Fruit fly (Drosophila melanogaster) whole organism, adult: ENCODE measurements around the gene CG12093.
A peak's percentile ranks its signal among the peaks of the same experiment; 100 is the strongest.

Source experiments
- CG11617 ChIP-seq: fragments of 200-800 bp; sonication (Bioruptor generic); optimal IDR thresholded peaks from 2 replicates; lab custom pipeline; 2017; ENCODE audit warnings: mild to moderate bottlenecking, missing biosample characterization, missing genetic modification reagents, missing genetic modification characterization
- CG12768 ChIP-seq: fragments of 200-800 bp; sonication (Bioruptor generic); optimal IDR thresholded peaks from 2 replicates; lab custom pipeline; 2017; ENCODE audit warnings: missing biosample characterization, missing genetic modification characterization, mild to moderate bottlenecking, moderate library complexity, missing genetic modification reagents
- CG14711 ChIP-seq: fragments of 200-800 bp; sonication (Bioruptor generic); optimal IDR thresholded peaks from 2 replicates; lab custom pipeline; 2018; ENCODE audit warnings: missing biosample characterization, mild to moderate bottlenecking, missing genetic modification characterization, moderate library complexity
- CG1620 ChIP-seq: fragments of 200-800 bp; sonication (Bioruptor generic); optimal IDR thresholded peaks from 2 replicates; lab custom pipeline; 2016; ENCODE audit warnings: missing biosample characterization, missing genetic modification characterization
- CG33017 ChIP-seq: fragments of 200-800 bp; sonication (Bioruptor generic); optimal IDR thresholded peaks from 2 replicates; lab custom pipeline; 2018; ENCODE audit warnings: missing biosample characterization, mild to moderate bottlenecking, missing genetic modification characterization, moderate library complexity
- CG5204 ChIP-seq: fragments of 200-800 bp; sonication (Bioruptor generic); optimal IDR thresholded peaks from 2 replicates; lab custom pipeline; 2016; ENCODE audit warnings: missing biosample characterization, missing genetic modification characterization
- CG7045 ChIP-seq: fragments of 200-800 bp; sonication (Bioruptor generic); optimal IDR thresholded peaks from 2 replicates; lab custom pipeline; 2017; ENCODE audit warnings: missing biosample characterization, mild to moderate bottlenecking, missing genetic modification characterization
- CG7101 ChIP-seq: fragments of 200-800 bp; sonication (Bioruptor generic); optimal IDR thresholded peaks from 2 replicates; lab custom pipeline; 2018; ENCODE audit warnings: missing biosample characterization, mild to moderate bottlenecking, missing genetic modification characterization, moderate library complexity
- Clk ChIP-seq: fragments of 200-800 bp; sonication (Bioruptor generic); optimal IDR thresholded peaks from 2 replicates; lab custom pipeline; 2017; ENCODE audit warnings: missing biosample characterization, missing genetic modification characterization
- Crg-1 ChIP-seq: fragments of 200-800 bp; sonication (Bioruptor generic); optimal IDR thresholded peaks from 2 replicates; lab custom pipeline; 2016; ENCODE audit warnings: missing biosample characterization, missing genetic modification characterization
- Hr96 ChIP-seq: fragments of 200-800 bp; sonication (Bioruptor generic); optimal IDR thresholded peaks from 2 replicates; lab custom pipeline; 2016; ENCODE audit warnings: missing biosample characterization, missing genetic modification characterization
- Mnt ChIP-seq: fragments of 200-800 bp; sonication (Bioruptor generic); optimal IDR thresholded peaks from 2 replicates; lab custom pipeline; 2016; ENCODE audit warnings: missing biosample characterization, mild to moderate bottlenecking, missing genetic modification characterization
- bab1 ChIP-seq: fragments of 200-800 bp; sonication (Bioruptor generic); optimal IDR thresholded peaks from 3 replicates; lab custom pipeline; 2019; ENCODE audit warnings: missing biosample characterization, mild to moderate bottlenecking, missing genetic modification characterization, moderate library complexity
- cic ChIP-seq: fragments of 200-800 bp; sonication (Bioruptor generic); optimal IDR thresholded peaks from 2 replicates; lab custom pipeline; 2017; ENCODE audit warnings: missing biosample characterization, mild to moderate bottlenecking, missing genetic modification characterization, moderate library complexity
- cnc ChIP-seq, 2 experiments: fragments of >200 bp; optimal IDR thresholded peaks; 2 replicates each; lab custom pipeline; 2017
- kay ChIP-seq: fragments of 200-800 bp; sonication (Bioruptor generic); peaks from one replicate; lab custom pipeline; 2016; ENCODE audit warnings: missing biosample characterization, missing genetic modification characterization, borderline replicate concordance
- ovo ChIP-seq: fragments of 200-800 bp; sonication (Bioruptor generic); optimal IDR thresholded peaks from 2 replicates; lab custom pipeline; 2016; ENCODE audit warnings: missing biosample characterization, missing genetic modification characterization
- pad ChIP-seq: fragments of 200-800 bp; sonication (Bioruptor generic); optimal IDR thresholded peaks from 3 replicates; lab custom pipeline; 2017; ENCODE audit warnings: missing biosample characterization, missing genetic modification characterization, mild to moderate bottlenecking, moderate library complexity, missing genetic modification reagents
- tj ChIP-seq: fragments of 200-800 bp; sonication (Bioruptor generic); optimal IDR thresholded peaks from 3 replicates; lab custom pipeline; 2017; ENCODE audit warnings: missing biosample characterization, mild to moderate bottlenecking, missing genetic modification characterization, moderate library complexity
- toe ChIP-seq: fragments of 200-800 bp; sonication (Bioruptor generic); optimal IDR thresholded peaks from 2 replicates; lab custom pipeline; 2016; ENCODE audit warnings: missing biosample characterization, missing genetic modification characterization

The CG12093 gene

DNA sequence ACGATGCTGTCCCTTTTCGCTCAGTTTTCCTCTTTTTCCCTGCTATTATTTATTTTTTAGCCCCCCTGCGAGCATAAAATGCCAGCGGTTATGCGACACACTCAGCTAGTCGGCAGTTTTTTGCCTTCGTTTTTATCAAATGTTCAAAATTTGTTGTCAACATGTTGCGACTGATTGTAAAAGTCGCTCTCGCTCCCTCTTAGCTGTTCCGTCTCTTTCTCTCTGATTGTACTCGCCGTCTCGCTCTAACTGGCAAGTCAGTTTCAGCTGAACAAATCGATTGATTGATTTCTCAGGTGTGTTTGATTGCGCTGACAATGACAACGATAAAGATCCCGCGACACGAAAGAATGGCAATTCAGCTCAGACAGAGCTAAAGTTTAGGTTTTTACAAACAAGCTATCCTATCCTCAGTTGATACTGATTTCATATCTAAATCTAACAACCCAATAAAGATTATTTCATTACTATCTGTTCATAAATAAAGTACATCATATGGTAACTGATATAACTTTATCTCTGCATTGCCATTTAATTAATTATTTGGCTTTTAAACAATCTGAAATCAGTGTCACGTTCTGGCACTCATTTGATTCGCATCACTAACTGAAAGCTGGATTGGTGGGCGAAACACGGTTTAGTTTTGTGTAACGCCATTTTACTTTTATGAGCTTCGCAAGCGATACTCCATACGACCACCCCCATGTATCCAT lies 28.0 kb downstream of the CG12093 start:
- TF ChIP-seq pad (GFP tag; lab: Kevin White, UChicago) = no peak
- no peak for TF ChIP-seq CG5204 (GFP tag; lab: Kevin White, UChicago)
- no peak for TF ChIP-seq Hr96 (GFP tag; lab: Kevin White, UChicago)
- TF ChIP-seq cnc (optimal IDR thresholded peaks at IDR 0.05; lab: Kevin White, UChicago) = no peak
- no peak for TF ChIP-seq CG12768 (GFP tag; lab: Kevin White, UChicago)

DNA sequence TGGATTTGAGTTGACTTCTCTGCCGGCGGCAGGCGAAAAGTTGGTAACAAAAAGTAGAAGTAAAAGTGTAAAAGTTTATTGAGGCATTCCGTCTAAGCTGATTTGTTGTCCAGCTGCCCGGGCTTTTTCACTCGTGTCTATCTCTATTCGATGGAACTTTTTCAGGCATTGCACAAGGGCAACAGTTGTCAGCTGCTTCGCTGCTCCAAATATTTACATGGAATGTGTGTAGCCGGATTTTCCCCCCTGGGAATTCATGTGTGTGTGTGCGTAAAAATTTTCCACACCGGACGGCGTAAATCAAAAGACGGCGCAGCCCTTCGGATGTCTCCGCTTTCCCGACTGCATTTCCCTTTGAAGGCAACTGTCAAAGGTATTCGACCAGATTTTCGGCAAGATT lies 28.8 kb downstream of the CG12093 start:
- TF ChIP-seq Hr96 (GFP tag; lab: Kevin White, UChicago) (no peak), CG33017 (tag; lab: Kevin White, UChicago) (no peak), Mnt (GFP tag; lab: Kevin White, UChicago) (no peak), Crg-1 (GFP tag; lab: Kevin White, UChicago) (no peak), CG7101 (tag; lab: Kevin White, UChicago) (no peak), CG12768 (GFP tag; lab: Kevin White, UChicago) (no peak), CG11617 (no peak), CG14711 (tag; lab: Kevin White, UChicago) (no peak), toe (GFP tag; lab: Kevin White, UChicago) (no peak), Clk (no peak), CG7045 (GFP tag; lab: Kevin White, UChicago) (no peak), tj (no peak), ovo (GFP tag; lab: Kevin White, UChicago) (no peak), CG1620 (no peak), CG5204 (GFP tag; lab: Kevin White, UChicago) (no peak)

DNA sequence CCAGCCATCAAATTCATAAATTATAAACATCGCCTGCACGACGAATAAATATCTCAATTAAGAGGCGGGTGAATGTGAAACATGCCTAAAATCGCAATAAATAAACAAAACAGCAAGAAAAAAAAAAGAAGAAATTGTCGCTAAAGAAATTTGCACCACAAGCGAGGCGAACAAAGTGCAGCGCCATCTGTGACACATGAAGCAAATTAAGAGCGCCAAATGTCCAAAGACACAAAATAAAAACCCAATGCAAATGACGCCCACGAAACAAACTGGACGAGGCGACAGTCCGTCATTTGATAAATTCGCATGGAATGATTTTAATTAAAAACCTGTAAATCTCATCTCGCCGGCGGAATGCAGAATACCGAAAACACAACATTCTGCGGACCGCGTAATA lies 30.1 kb downstream of the CG12093 start:
- TF ChIP-seq CG1620 = no peak
- no peak for TF ChIP-seq CG5204 (GFP tag; lab: Kevin White, UChicago)
- TF ChIP-seq toe (GFP tag; lab: Kevin White, UChicago) = no peak
- TF ChIP-seq pad (GFP tag; lab: Kevin White, UChicago) = no peak
- TF ChIP-seq CG12768 (GFP tag; lab: Kevin White, UChicago) = no peak
- TF ChIP-seq Crg-1 (GFP tag; lab: Kevin White, UChicago) = no peak
- TF ChIP-seq bab1 (GFP tag; lab: Kevin White, UChicago) = no peak

DNA sequence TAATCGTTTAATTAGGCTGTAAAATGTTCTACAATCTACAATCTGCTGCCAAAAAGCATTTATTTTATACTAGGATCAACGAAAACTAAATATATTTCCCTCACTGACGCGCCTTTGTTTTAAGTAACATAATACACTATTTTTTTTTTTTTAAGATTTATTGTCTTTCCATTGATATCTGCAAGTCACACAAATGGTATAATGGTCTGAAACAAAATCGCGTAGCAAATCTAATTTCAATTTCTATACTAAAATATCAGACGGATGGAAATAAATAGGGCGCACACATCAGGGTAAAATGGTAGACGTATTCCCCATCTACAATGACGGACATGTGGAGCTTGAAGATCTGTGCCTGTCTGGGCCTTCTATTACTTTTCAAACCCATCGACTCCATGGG lies 34.4 kb downstream of the CG12093 start, which contains the start of gene Acp62F:
Gene Acp62F, plus strand, starts transcription at position 301 of the 400 bp plus-strand sequence.
- TF ChIP-seq Hr96 (GFP tag; lab: Kevin White, UChicago) (no peak), cnc (optimal IDR thresholded peaks at IDR 0.05; lab: Kevin White, UChicago) (no peak), cic (GFP tag; lab: Kevin White, UChicago) (no peak), CG7101 (tag; lab: Kevin White, UChicago) (no peak), CG7045 (GFP tag; lab: Kevin White, UChicago) (no peak), kay (GFP tag; lab: Kevin White, UChicago) (no peak), Crg-1 (GFP tag; lab: Kevin White, UChicago) (no peak), CG12768 (GFP tag; lab: Kevin White, UChicago) (no peak), pad (GFP tag; lab: Kevin White, UChicago) (no peak), Clk (no peak), CG1620 (no peak), ovo (GFP tag; lab: Kevin White, UChicago) (no peak)

DNA sequence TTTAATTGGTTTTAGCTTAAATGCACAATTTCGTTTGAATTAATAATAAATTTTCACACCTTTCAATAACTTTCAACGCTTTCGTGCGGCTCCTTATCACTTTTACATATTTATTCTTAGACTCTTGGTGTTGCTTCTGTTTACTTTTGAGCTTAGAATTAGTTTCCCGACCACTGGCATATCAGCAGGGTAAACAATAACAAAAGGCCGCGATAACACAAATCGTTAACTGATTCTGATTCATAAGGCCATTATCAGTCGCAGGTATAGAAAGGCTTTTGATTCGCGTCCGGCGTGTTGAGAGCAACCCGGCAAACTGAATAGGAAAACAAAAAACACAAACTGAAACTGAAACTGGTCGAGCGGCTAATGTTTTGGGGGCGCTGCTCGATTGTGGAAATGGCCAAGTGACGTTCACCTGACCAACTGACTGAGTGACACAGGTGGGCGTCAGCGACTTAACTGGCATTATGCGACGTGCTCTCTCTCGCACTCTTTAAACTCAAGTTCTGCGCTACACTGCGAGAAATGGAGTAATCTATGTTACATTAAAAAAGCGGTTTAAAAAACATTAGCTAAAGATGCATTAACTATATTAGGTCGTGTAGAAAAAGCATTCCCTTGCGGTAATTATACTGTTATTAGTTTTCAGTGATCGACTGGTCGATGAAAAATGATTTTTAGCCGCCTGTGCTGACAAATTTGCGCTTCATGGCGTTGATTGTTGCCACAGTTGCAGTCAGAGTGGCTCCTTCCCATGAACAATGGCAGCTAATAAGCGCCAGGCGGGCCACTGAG lies 39.2 kb downstream of the CG12093 start:
- no peak for TF ChIP-seq bab1 (GFP tag; lab: Kevin White, UChicago)
- TF ChIP-seq kay (GFP tag; lab: Kevin White, UChicago) = peak; percentile 86
- no peak for TF ChIP-seq cnc (optimal IDR thresholded peaks at IDR 0.05; lab: Kevin White, UChicago)
- TF ChIP-seq cic (GFP tag; lab: Kevin White, UChicago) = peak; percentile 62
- TF ChIP-seq CG11617 = no peak

DNA sequence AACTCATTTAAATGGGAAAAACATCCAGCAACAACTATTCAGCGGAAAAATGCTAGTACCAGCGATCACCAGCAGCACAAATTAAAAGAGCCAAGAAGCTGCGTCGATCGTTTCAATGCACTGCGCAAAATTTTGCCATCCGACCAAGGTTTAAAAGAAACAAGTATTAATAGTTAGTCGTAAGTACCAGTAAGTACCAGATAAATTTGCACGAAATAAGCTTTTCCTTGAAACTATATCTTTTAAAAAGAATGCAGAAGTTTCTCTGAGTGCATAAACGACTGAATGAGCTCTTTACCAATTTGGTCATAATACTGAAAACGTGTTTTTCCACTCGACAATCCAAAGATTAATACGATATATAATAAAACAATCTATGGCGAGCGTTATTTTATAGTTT lies 40.6 kb downstream of the CG12093 start:
- TF ChIP-seq cic (GFP tag; lab: Kevin White, UChicago) (no peak), Clk (no peak), pad (GFP tag; lab: Kevin White, UChicago) (no peak), CG33017 (tag; lab: Kevin White, UChicago) (peak; percentile 41), CG12768 (GFP tag; lab: Kevin White, UChicago) (no peak), kay (GFP tag; lab: Kevin White, UChicago) (peak; percentile 52), CG11617 (no peak), CG1620 (no peak), Hr96 (GFP tag; lab: Kevin White, UChicago) (peak; percentile 30), tj (no peak), CG14711 (tag; lab: Kevin White, UChicago) (peak; percentile 46), cnc (optimal IDR thresholded peaks at IDR 0.05; lab: Kevin White, UChicago) (no peak), Mnt (GFP tag; lab: Kevin White, UChicago) (no peak), toe (GFP tag; lab: Kevin White, UChicago) (peak; percentile 23), ovo (GFP tag; lab: Kevin White, UChicago) (no peak), CG7101 (tag; lab: Kevin White, UChicago) (peak; percentile 35), CG7045 (GFP tag; lab: Kevin White, UChicago) (peak; percentile 49), bab1 (GFP tag; lab: Kevin White, UChicago) (peak; percentile 33), CG5204 (GFP tag; lab: Kevin White, UChicago) (peak; percentile 55), Crg-1 (GFP tag; lab: Kevin White, UChicago) (no peak)
